Worm (Caenorhabditis elegans) whole organism, late embryonic: ENCODE measurements around the gene K09D9.3.

Experiments
- ama-1 ChIP-seq: fragments of 150-350 bp; optimal IDR thresholded peaks from 2 replicates; lab custom pipeline; 2014
- elt-2 ChIP-seq: sonication (generic microtip); optimal IDR thresholded peaks from 2 replicates; lab custom pipeline; 2016; ENCODE audit warnings: missing genetic modification reagents, missing genetic modification characterization, missing compliant biosample characterization
- hlh-13 ChIP-seq: fragments of 200-800 bp; sonication (Bioruptor generic); optimal IDR thresholded peaks from 2 replicates; lab custom pipeline; 2018; ENCODE audit warnings: mild to moderate bottlenecking, missing genetic modification characterization, missing compliant biosample characterization
- odd-2 ChIP-seq: sonication (generic microtip); optimal IDR thresholded peaks from 2 replicates; lab custom pipeline; 2017; ENCODE audit warnings: antibody characterized with exemption, mild to moderate bottlenecking, missing genetic modification characterization, missing compliant biosample characterization
- rnt-1 ChIP-seq: sonication (generic microtip); optimal IDR thresholded peaks from 2 replicates; lab custom pipeline; 2016; ENCODE audit warnings: missing genetic modification characterization, missing compliant biosample characterization
- sox-4 ChIP-seq: sonication (generic microtip); optimal IDR thresholded peaks from 2 replicates; lab custom pipeline; 2017; ENCODE audit warnings: mild to moderate bottlenecking, missing genetic modification characterization, inconsistent platforms, missing compliant biosample characterization

DNA sequence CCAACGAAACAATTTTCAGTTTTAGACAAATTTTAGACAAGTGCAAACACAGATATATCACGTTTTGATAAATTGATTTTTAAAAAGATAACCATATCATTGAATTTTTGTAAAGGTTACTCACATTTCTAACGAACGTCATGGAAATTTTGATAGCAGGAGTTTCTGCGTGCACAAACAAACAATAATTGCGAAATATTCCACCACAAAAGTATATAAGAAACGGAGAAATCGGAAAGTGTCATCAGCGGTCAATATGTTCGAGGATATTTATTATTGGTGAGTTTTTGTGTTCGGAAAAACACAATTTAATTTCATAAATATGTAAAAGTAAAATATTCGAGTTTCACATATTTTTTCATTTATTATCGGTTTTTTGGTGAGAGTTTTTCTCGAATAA, 15.0 kb downstream of the K09D9.3 start, which contains the start of gene C49G7.7:
- TF ChIP-seq odd-2 (tag; lab: Kevin White, UChicago) (no peak), ama-1 (lab: Kevin White, UChicago) (no peak), sox-4 (tag; lab: Kevin White, UChicago) (no peak), elt-2 (tag; lab: Kevin White, UChicago) (no peak), hlh-13 (GFP tag; lab: Kevin White, UChicago) (no peak), rnt-1 (no peak)
